Worm (Caenorhabditis elegans) whole organism, early embryonic: ENCODE measurements around the gene try-1.

Experiments used
- F13C5.2 ChIP-seq: sonication (generic microtip); optimal IDR thresholded peaks from 2 replicates; lab custom pipeline; 2017; ENCODE audit warnings: mild to moderate bottlenecking, missing genetic modification characterization, inconsistent platforms, missing compliant biosample characterization
- ama-1 ChIP-seq: fragments of 150-350 bp; optimal IDR thresholded peaks from 2 replicates; lab custom pipeline; 2014

DNA sequence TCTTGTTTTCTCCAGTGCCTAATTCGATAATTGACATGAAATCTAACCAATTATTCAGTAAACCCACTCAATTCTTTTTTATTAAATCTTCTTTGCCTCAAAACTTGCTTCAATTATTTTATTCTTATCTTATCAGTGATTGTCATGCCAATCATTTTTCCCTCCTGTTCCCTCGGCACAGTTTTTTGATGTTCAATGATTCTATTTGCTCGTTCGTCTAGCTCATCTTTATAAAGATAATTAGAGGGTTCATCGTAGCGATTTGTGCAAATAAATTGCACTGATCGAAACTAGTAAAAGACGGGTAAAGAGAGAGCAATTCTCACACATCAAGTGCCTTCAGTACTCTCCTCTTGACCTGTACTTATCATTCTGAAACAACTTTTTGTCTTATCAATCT, 18.3 kb upstream of the try-1 start:
- TF ChIP-seq F13C5.2 (tag; lab: Kevin White, UChicago) (no peak), ama-1 (lab: Kevin White, UChicago) (no peak)
